Worm (Caenorhabditis elegans) whole organism, L4/young adult: ENCODE results near the gene dhhc-13.

ENCODE experiments used
- dao-5 ChIP-seq: sonication (generic microtip); optimal IDR thresholded peaks from 2 replicates; lab custom pipeline; 2016; ENCODE audit warnings: missing genotype, missing genetic modification characterization, moderate library complexity, missing compliant biosample characterization
- him-1 ChIP-seq: sonication (generic microtip); optimal IDR thresholded peaks from 2 replicates; lab custom pipeline; 2016; ENCODE audit warnings: missing genotype, missing genetic modification reagents, missing genetic modification characterization, missing compliant biosample characterization

DNA sequence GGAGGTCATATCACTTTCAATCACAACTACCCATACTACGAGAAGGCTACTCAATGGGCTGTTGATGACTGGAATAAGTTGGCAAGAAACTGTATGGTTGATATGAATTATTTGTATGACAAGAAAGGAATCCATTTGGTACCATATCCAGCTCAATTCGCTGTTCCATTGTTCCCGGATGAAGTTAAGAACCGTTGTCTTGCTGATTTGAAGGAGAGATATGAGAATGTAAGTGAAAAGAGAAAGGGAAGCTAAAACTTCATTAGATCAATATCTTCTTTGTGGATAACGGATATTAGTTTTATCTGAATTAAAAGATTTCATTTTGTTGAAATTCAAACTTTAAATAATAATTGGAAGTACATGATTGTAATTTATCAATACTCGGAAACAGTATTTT lies 30.5 kb upstream of the dhhc-13 start:
- TF ChIP-seq dao-5 (no peak), him-1 (tag; lab: Kevin White, UChicago) (no peak)
